Worm (Caenorhabditis elegans): Measurements from ENCODE around the gene cutl-17.

Gene cutl-17

ce11 chrIV:9498088-9498487 is 40.8 kb upstream of the cutl-17 start, which contains the start of gene sru-4:
Gene sru-4, plus strand, starts transcription at chrIV:9498388.
- TF ChIP-seq tbx-7 (tag; optimal IDR thresholded peaks at IDR 0.05) (no peak), ceh-6 (GFP tag; optimal IDR thresholded peaks at IDR 0.05) (no peak), ets-4 (tag; optimal IDR thresholded peaks at IDR 0.05) (no peak), ama-1 (optimal IDR thresholded peaks at IDR 0.05) (no peak), dve-1 (tag; optimal IDR thresholded peaks at IDR 0.05) (no peak), sox-2 (GFP tag; IDR thresholded peaks at IDR 0.05) (no peak), ztf-16 (tag; optimal IDR thresholded peaks at IDR 0.05) (no peak), F13H6.1 (tag; optimal IDR thresholded peaks at IDR 0.05) (no peak), ceh-2 (tag; optimal IDR thresholded peaks at IDR 0.05) (no peak), unc-55 (GFP tag; optimal IDR thresholded peaks at IDR 0.05) (no peak), pha-4 (tag; optimal IDR thresholded peaks at IDR 0.05) (no peak), pros-1 (tag; optimal IDR thresholded peaks at IDR 0.05) (no peak), ceh-48 (tag; optimal IDR thresholded peaks at IDR 0.05) (no peak), dmd-4 (tag; optimal IDR thresholded peaks at IDR 0.05; ENCODE audit: borderline replicate concordance) (no peak), nhr-11 (tag; optimal IDR thresholded peaks at IDR 0.05) (no peak), pqm-1 (tag; optimal IDR thresholded peaks at IDR 0.05) (no peak), ref-2 (tag; optimal IDR thresholded peaks at IDR 0.05) (no peak), pat-9 (tag; optimal IDR thresholded peaks at IDR 0.05) (no peak), pha-2 (tag; optimal IDR thresholded peaks at IDR 0.05) (no peak)

ce11 chrIV:9496306-9496705 is 39.0 kb upstream of the cutl-17 start, which contains the start of gene sru-3:
Gene sru-3, plus strand, starts transcription at chrIV:9496606.
- TF ChIP-seq ets-4 (tag; optimal IDR thresholded peaks at IDR 0.05), result no peak
- TF ChIP-seq unc-3 (GFP tag; conservative IDR thresholded peaks at IDR 0.05), result no peak
- no peak for TF ChIP-seq unc-3 (tag; optimal IDR thresholded peaks at IDR 0.05)
- no peak for TF ChIP-seq ceh-18 (tag; optimal IDR thresholded peaks at IDR 0.05)

ce11 chrIV:9490320-9490719 is 33.0 kb upstream of the cutl-17 start, which contains the start of gene sru-6:
Gene sru-6, plus strand, starts transcription at chrIV:9490620.
- TF ChIP-seq unc-3 (GFP tag; conservative IDR thresholded peaks at IDR 0.05) (no peak), unc-3 (tag; optimal IDR thresholded peaks at IDR 0.05) (no peak), ceh-2 (tag; optimal IDR thresholded peaks at IDR 0.05) (no peak), nhr-11 (tag; optimal IDR thresholded peaks at IDR 0.05) (no peak)

ce11 chrIV:9488315-9488714 is 31.0 kb upstream of the cutl-17 start, which contains the start of gene sru-1:
Gene sru-1, plus strand, starts transcription at chrIV:9488615.
- TF ChIP-seq ceh-19 (GFP tag; optimal IDR thresholded peaks at IDR 0.05) (no peak), ceh-24 (tag; optimal IDR thresholded peaks at IDR 0.05) (no peak), ama-1 (optimal IDR thresholded peaks at IDR 0.05) (no peak), zip-5 (tag; optimal IDR thresholded peaks at IDR 0.05) (no peak), fkh-6 (tag; optimal IDR thresholded peaks at IDR 0.05) (no peak), dve-1 (tag; optimal IDR thresholded peaks at IDR 0.05) (no peak), tbx-7 (tag; optimal IDR thresholded peaks at IDR 0.05) (no peak), ahr-1 (tag; optimal IDR thresholded peaks at IDR 0.05) (no peak), ceh-48 (tag; optimal IDR thresholded peaks at IDR 0.05) (no peak), pros-1 (tag; optimal IDR thresholded peaks at IDR 0.05) (no peak), ceh-31 (tag; optimal IDR thresholded peaks at IDR 0.05) (no peak), che-1 (tag; optimal IDR thresholded peaks at IDR 0.05) (no peak), ref-2 (tag; optimal IDR thresholded peaks at IDR 0.05) (no peak), unc-86 (tag; optimal IDR thresholded peaks at IDR 0.05) (no peak), ceh-34 (tag; optimal IDR thresholded peaks at IDR 0.05) (no peak)

- no peak for TF ChIP-seq hlh-15 (tag; optimal IDR thresholded peaks at IDR 0.05)
- no peak for TF ChIP-seq hlh-13 (GFP tag; optimal IDR thresholded peaks at IDR 0.05)
- TF ChIP-seq ceh-48 (tag; optimal IDR thresholded peaks at IDR 0.05), result no peak
- TF ChIP-seq ref-2 (tag; optimal IDR thresholded peaks at IDR 0.05), result no peak
- no peak for TF ChIP-seq ceh-34 (tag; optimal IDR thresholded peaks at IDR 0.05)
- no peak for TF ChIP-seq gmeb-2 (tag; optimal IDR thresholded peaks at IDR 0.05)
- no peak for TF ChIP-seq eyg-1 (tag; optimal IDR thresholded peaks at IDR 0.05)
- TF ChIP-seq syd-9 (tag; optimal IDR thresholded peaks at IDR 0.05), result no peak
- no peak for TF ChIP-seq pag-3 (tag; optimal IDR thresholded peaks at IDR 0.05; ENCODE audit: borderline replicate concordance)
- TF ChIP-seq elt-4 (tag; optimal IDR thresholded peaks at IDR 0.05), result no peak
- no peak for TF ChIP-seq pha-4 (tag; optimal IDR thresholded peaks at IDR 0.05)
- TF ChIP-seq ceh-2 (tag; optimal IDR thresholded peaks at IDR 0.05), result no peak
- TF ChIP-seq nhr-232 (tag; optimal IDR thresholded peaks at IDR 0.05), result no peak
- no peak for TF ChIP-seq sox-4 (tag; optimal IDR thresholded peaks at IDR 0.05)
- no peak for TF ChIP-seq che-1 (tag; optimal IDR thresholded peaks at IDR 0.05)
- no peak for TF ChIP-seq C38D4.7 (GFP tag; optimal IDR thresholded peaks at IDR 0.05)
- no peak for TF ChIP-seq ceh-19 (GFP tag; optimal IDR thresholded peaks at IDR 0.05)
Observed at ce11 chrIV:9486779-9487178, 29.5 kb upstream of the cutl-17 start.

All from whole organism, late embryonic.